Worm (Caenorhabditis elegans): ENCODE measurements around the gene mboa-6.

- TF ChIP-seq fos-1 (tag; optimal IDR thresholded peaks at IDR 0.05): no peak
- no peak for TF ChIP-seq ztf-11 (tag; optimal IDR thresholded peaks at IDR 0.05)
- peak; percentile 70 for TF ChIP-seq lin-13 (GFP tag; optimal IDR thresholded peaks at IDR 0.05)
- TF ChIP-seq egl-27 (tag; optimal IDR thresholded peaks at IDR 0.05): no peak
- no peak for TF ChIP-seq snpc-4 (tag; optimal IDR thresholded peaks at IDR 0.05)
- TF ChIP-seq nhr-12 (tag; optimal IDR thresholded peaks at IDR 0.05): no peak
- peak in 1 of 2 experiments; percentile 60 for TF ChIP-seq lsy-2 (tag; optimal IDR thresholded peaks at IDR 0.05)
- TF ChIP-seq ceh-82 (tag; optimal IDR thresholded peaks at IDR 0.05): no peak
Observed at ce11 chrIII:1937879-1938438, 23.8 kb downstream of the mboa-6 start.
